Worm (Caenorhabditis elegans): ENCODE data around the gene K03B4.8.
A peak's percentile ranks its signal among the peaks of the same experiment; 100 is the strongest.

Gene K03B4.8

ce11 chrV:4662400-4662799 is 12.0 kb downstream of the K03B4.8 start, which contains the start of gene srx-74:
Gene srx-74, minus strand, starts transcription at chrV:4662500.
- no peak for TF ChIP-seq lsy-2 (tag; optimal IDR thresholded peaks at IDR 0.05)
- TF ChIP-seq elt-3 (tag; optimal IDR thresholded peaks at IDR 0.05), result no peak
- no peak for TF ChIP-seq nhr-237 (tag; optimal IDR thresholded peaks at IDR 0.05)
- TF ChIP-seq blmp-1 (tag; optimal IDR thresholded peaks at IDR 0.05; ENCODE audit: insufficient read depth), result no peak
- no peak for TF ChIP-seq egl-27 (tag; optimal IDR thresholded peaks at IDR 0.05)

ce11 chrV:4655175-4655574 is 19.2 kb downstream of the K03B4.8 start, which contains the start of gene F41F3.9:
Gene F41F3.9, plus strand, starts transcription at chrV:4655475.
- no peak for TF ChIP-seq elt-1 (tag; optimal IDR thresholded peaks at IDR 0.05)
- TF ChIP-seq lin-13 (GFP tag; optimal IDR thresholded peaks at IDR 0.05), result no peak
- no peak for TF ChIP-seq fos-1 (tag; optimal IDR thresholded peaks at IDR 0.05)
- TF ChIP-seq nhr-25 (tag; optimal IDR thresholded peaks at IDR 0.05), result no peak
- TF ChIP-seq R02D3.7 (tag; optimal IDR thresholded peaks at IDR 0.05), result no peak

ce11 chrV:4653871-4654605 is 20.4 kb downstream of the K03B4.8 start, which contains the start of the genes col-139 and F41F3.1:
Gene col-139, minus strand, starts transcription at chrV:4653971.
Gene F41F3.1, plus strand, starts transcription at chrV:4654555.
- TF ChIP-seq egl-27 (tag; optimal IDR thresholded peaks at IDR 0.05) (no peak), R02D3.7 (tag; optimal IDR thresholded peaks at IDR 0.05) (no peak), nhr-23 (tag; optimal IDR thresholded peaks at IDR 0.05) (no peak), unc-62 (GFP tag; optimal IDR thresholded peaks at IDR 0.05) (no peak), elt-1 (tag; optimal IDR thresholded peaks at IDR 0.05) (no peak), unc-55 (GFP tag; optimal IDR thresholded peaks at IDR 0.05) (no peak), nhr-10 (tag; optimal IDR thresholded peaks at IDR 0.05) (no peak), snpc-4 (tag; optimal IDR thresholded peaks at IDR 0.05) (no peak), F13H6.1 (tag; optimal IDR thresholded peaks at IDR 0.05) (no peak), sma-9 (GFP tag; optimal IDR thresholded peaks at IDR 0.05) (no peak), sma-9 (tag; optimal IDR thresholded peaks at IDR 0.05) (no peak), nhr-21 (tag; optimal IDR thresholded peaks at IDR 0.05) (no peak), nhr-25 (tag; optimal IDR thresholded peaks at IDR 0.05) (no peak), unc-39 (tag; optimal IDR thresholded peaks at IDR 0.05) (no peak), ztf-4 (tag; optimal IDR thresholded peaks at IDR 0.05) (no peak)

- TF ChIP-seq Y55F3AM.14 (GFP tag; optimal IDR thresholded peaks at IDR 0.05) (peak; percentile 50), lsy-2 (tag; optimal IDR thresholded peaks at IDR 0.05) (no peak)
These were observed 21.3 kb downstream of the K03B4.8 start for ce11 chrV:4653093-4653492.

ce11 chrV:4651480-4651879 is 22.9 kb downstream of the K03B4.8 start:
- TF ChIP-seq nhr-25 (tag; optimal IDR thresholded peaks at IDR 0.05) (peak; percentile 44), lsy-2 (tag; optimal IDR thresholded peaks at IDR 0.05) (no peak), sem-4 (tag; optimal IDR thresholded peaks at IDR 0.05) (no peak), unc-55 (GFP tag; optimal IDR thresholded peaks at IDR 0.05) (no peak), unc-39 (tag; optimal IDR thresholded peaks at IDR 0.05) (no peak), skn-1 (tag; optimal IDR thresholded peaks at IDR 0.05) (no peak), ama-1 (optimal IDR thresholded peaks at IDR 0.05) (no peak), peb-1 (tag; optimal IDR thresholded peaks at IDR 0.05) (peak; percentile 7), nhr-237 (tag; optimal IDR thresholded peaks at IDR 0.05) (no peak), lin-11 (tag; optimal IDR thresholded peaks at IDR 0.05) (no peak), fos-1 (tag; optimal IDR thresholded peaks at IDR 0.05) (peak; percentile 23), nhr-11 (tag; optimal IDR thresholded peaks at IDR 0.05) (no peak), nhr-12 (tag; optimal IDR thresholded peaks at IDR 0.05) (no peak), C34F6.9 (tag; optimal IDR thresholded peaks at IDR 0.05) (no peak), alr-1 (tag; optimal IDR thresholded peaks at IDR 0.05) (no peak), nhr-21 (tag; optimal IDR thresholded peaks at IDR 0.05) (peak; percentile 23), gmeb-1 (tag; optimal IDR thresholded peaks at IDR 0.05) (peak; percentile 18), blmp-1 (tag; optimal IDR thresholded peaks at IDR 0.05; ENCODE audit: insufficient read depth) (peak; percentile 77)

Measured in whole organism, L2 larva.